Fruit fly (Drosophila melanogaster) whole organism, adult: Measurements from ENCODE around the gene PGRP-LF.

Experiments used
- CG11617 ChIP-seq: fragments of 200-800 bp; sonication (Bioruptor generic); optimal IDR thresholded peaks from 2 replicates; lab custom pipeline; 2017; ENCODE audit warnings: mild to moderate bottlenecking, missing biosample characterization, missing genetic modification reagents, missing genetic modification characterization
- CG14711 ChIP-seq: fragments of 200-800 bp; sonication (Bioruptor generic); optimal IDR thresholded peaks from 2 replicates; lab custom pipeline; 2018; ENCODE audit warnings: missing biosample characterization, mild to moderate bottlenecking, missing genetic modification characterization, moderate library complexity
- CG1620 ChIP-seq: fragments of 200-800 bp; sonication (Bioruptor generic); optimal IDR thresholded peaks from 2 replicates; lab custom pipeline; 2016; ENCODE audit warnings: missing biosample characterization, missing genetic modification characterization
- CG33017 ChIP-seq: fragments of 200-800 bp; sonication (Bioruptor generic); optimal IDR thresholded peaks from 2 replicates; lab custom pipeline; 2018; ENCODE audit warnings: missing biosample characterization, mild to moderate bottlenecking, missing genetic modification characterization, moderate library complexity
- CG7045 ChIP-seq: fragments of 200-800 bp; sonication (Bioruptor generic); optimal IDR thresholded peaks from 2 replicates; lab custom pipeline; 2017; ENCODE audit warnings: missing biosample characterization, mild to moderate bottlenecking, missing genetic modification characterization
- Hr96 ChIP-seq: fragments of 200-800 bp; sonication (Bioruptor generic); optimal IDR thresholded peaks from 2 replicates; lab custom pipeline; 2016; ENCODE audit warnings: missing biosample characterization, missing genetic modification characterization
- Mnt ChIP-seq: fragments of 200-800 bp; sonication (Bioruptor generic); optimal IDR thresholded peaks from 2 replicates; lab custom pipeline; 2016; ENCODE audit warnings: missing biosample characterization, mild to moderate bottlenecking, missing genetic modification characterization
- bab1 ChIP-seq: fragments of 200-800 bp; sonication (Bioruptor generic); optimal IDR thresholded peaks from 3 replicates; lab custom pipeline; 2019; ENCODE audit warnings: missing biosample characterization, mild to moderate bottlenecking, missing genetic modification characterization, moderate library complexity
- cic ChIP-seq: fragments of 200-800 bp; sonication (Bioruptor generic); optimal IDR thresholded peaks from 2 replicates; lab custom pipeline; 2017; ENCODE audit warnings: missing biosample characterization, mild to moderate bottlenecking, missing genetic modification characterization, moderate library complexity
- cnc ChIP-seq, 2 experiments: fragments of >200 bp; optimal IDR thresholded peaks; 2 replicates each; lab custom pipeline; 2017
- kay ChIP-seq: fragments of 200-800 bp; sonication (Bioruptor generic); peaks from one replicate; lab custom pipeline; 2016; ENCODE audit warnings: missing biosample characterization, missing genetic modification characterization, borderline replicate concordance
- pad ChIP-seq: fragments of 200-800 bp; sonication (Bioruptor generic); optimal IDR thresholded peaks from 3 replicates; lab custom pipeline; 2017; ENCODE audit warnings: missing biosample characterization, missing genetic modification characterization, mild to moderate bottlenecking, moderate library complexity, missing genetic modification reagents
- toe ChIP-seq: fragments of 200-800 bp; sonication (Bioruptor generic); optimal IDR thresholded peaks from 2 replicates; lab custom pipeline; 2016; ENCODE audit warnings: missing biosample characterization, missing genetic modification characterization

DNA sequence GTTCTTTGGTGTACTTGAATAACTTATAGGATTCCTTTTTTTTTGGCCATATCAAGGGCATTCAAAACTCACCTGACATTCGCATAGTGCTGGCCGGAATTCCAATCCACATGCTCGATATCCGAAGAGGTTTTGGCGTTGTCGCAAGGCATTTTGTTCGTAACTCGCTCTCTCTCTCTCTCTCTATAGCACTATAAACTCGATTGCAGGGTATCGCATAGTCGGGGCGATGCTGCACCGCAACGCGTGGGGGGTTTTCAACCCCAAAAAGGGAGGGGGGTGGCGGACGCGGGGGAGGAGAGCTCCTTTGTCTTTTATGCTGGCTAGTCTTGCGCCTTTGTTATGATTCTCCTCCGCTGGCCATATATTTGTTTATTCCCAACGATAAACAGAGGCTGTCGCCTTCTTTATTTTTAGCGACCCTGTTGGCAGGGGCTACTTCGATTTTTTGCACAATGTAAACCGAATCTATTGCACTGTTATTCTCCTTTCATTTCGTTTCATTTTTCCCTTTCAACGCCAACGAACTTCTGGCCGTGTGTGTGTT lies 49.1 kb downstream of the PGRP-LF start:
- TF ChIP-seq cic (GFP tag; lab: Kevin White, UChicago) (no peak), bab1 (no peak), Mnt (no peak), CG14711 (no peak), CG11617 (GFP tag; lab: Kevin White, UChicago) (no peak), CG1620 (no peak), CG7045 (GFP tag; lab: Kevin White, UChicago) (peak; percentile 45), cnc (optimal IDR thresholded peaks at IDR 0.05; lab: Kevin White, UChicago) (no peak), CG33017 (tag; lab: Kevin White, UChicago) (no peak), pad (GFP tag; lab: Kevin White, UChicago) (no peak), Hr96 (GFP tag; lab: Kevin White, UChicago) (no peak), toe (GFP tag; lab: Kevin White, UChicago) (no peak), kay (no peak)
